Fruit fly (Drosophila melanogaster) whole organism, adult: ENCODE measurements around the gene CG2691.

Source experiments
- CG14711 ChIP-seq: fragments of 200-800 bp; sonication (Bioruptor generic); optimal IDR thresholded peaks from 2 replicates; lab custom pipeline; 2018; ENCODE audit warnings: missing biosample characterization, mild to moderate bottlenecking, missing genetic modification characterization, moderate library complexity
- CG5204 ChIP-seq: fragments of 200-800 bp; sonication (Bioruptor generic); optimal IDR thresholded peaks from 2 replicates; lab custom pipeline; 2016; ENCODE audit warnings: missing biosample characterization, missing genetic modification characterization
- Mnt ChIP-seq: fragments of 200-800 bp; sonication (Bioruptor generic); optimal IDR thresholded peaks from 2 replicates; lab custom pipeline; 2016; ENCODE audit warnings: missing biosample characterization, mild to moderate bottlenecking, missing genetic modification characterization

dm6 chrX:13644696-13645393 is 20.6 kb upstream of the CG2691 start:
- TF ChIP-seq CG5204 (GFP tag; lab: Kevin White, UChicago) (no peak), CG14711 (tag; lab: Kevin White, UChicago) (no peak), Mnt (GFP tag; lab: Kevin White, UChicago) (no peak)
